Fruit fly (Drosophila melanogaster) whole organism, embryonic: ENCODE results near the gene CG9920.

Experiments
- Atf6 ChIP-seq: fragments of 200-800 bp; sonication (Bioruptor generic); IDR thresholded peaks from 2 replicates; pipeline ENCODE4 v1.3.6; 2022; ENCODE audit warnings: missing biosample characterization, missing genetic modification characterization
- CG10209 ChIP-seq: fragments of 200-800 bp; sonication (Bioruptor generic); optimal IDR thresholded peaks from 3 replicates; lab custom pipeline; 2017; ENCODE audit warnings: missing biosample characterization, mild to moderate bottlenecking, missing genetic modification characterization, missing genetic modification reagents
- CG10543 ChIP-seq: fragments of 200-800 bp; sonication (Bioruptor generic); optimal IDR thresholded peaks from 3 replicates; lab custom pipeline; 2017; ENCODE audit warnings: missing biosample characterization, mild to moderate bottlenecking, missing genetic modification characterization, moderate library complexity
- CG12744 ChIP-seq: fragments of 200-800 bp; sonication (Bioruptor generic); optimal IDR thresholded peaks from 2 replicates; lab custom pipeline; 2016; ENCODE audit warnings: missing biosample characterization, missing genetic modification characterization
- CG1603 ChIP-seq: fragments of 200-800 bp; sonication (Bioruptor generic); optimal IDR thresholded peaks from 2 replicates; lab custom pipeline; 2019; ENCODE audit warnings: missing biosample characterization, mild to moderate bottlenecking, missing genetic modification characterization, moderate library complexity
- CG1832 ChIP-seq: fragments of 200-800 bp; sonication (Bioruptor generic); optimal IDR thresholded peaks from 2 replicates; lab custom pipeline; 2017; ENCODE audit warnings: missing biosample characterization, mild to moderate bottlenecking, missing genetic modification characterization, inconsistent platforms
- CG18764 ChIP-seq: fragments of 200-800 bp; sonication (Bioruptor generic); optimal IDR thresholded peaks from 3 replicates; lab custom pipeline; 2016; ENCODE audit warnings: missing biosample characterization, missing genetic modification characterization
- CG2678 ChIP-seq: fragments of 200-800 bp; sonication (Bioruptor generic); optimal IDR thresholded peaks from 3 replicates; lab custom pipeline; 2019; ENCODE audit warnings: missing biosample characterization, mild to moderate bottlenecking, missing genetic modification characterization, moderate library complexity
- CG31224 ChIP-seq: fragments of 200-800 bp; sonication (Bioruptor generic); IDR thresholded peaks from 2 replicates; pipeline ENCODE4 v1.3.6; 2022; ENCODE audit warnings: missing biosample characterization, missing genetic modification characterization
- CG34224 ChIP-seq: fragments of 200-800 bp; sonication (Bioruptor generic); IDR thresholded peaks from 3 replicates; pipeline ENCODE4 v1.3.6; 2022; ENCODE audit warnings: missing biosample characterization, missing genetic modification characterization; ENCODE audit not compliant: partially characterized antibody
- CG42726 ChIP-seq: fragments of 200-800 bp; sonication (Bioruptor generic); IDR thresholded peaks from 2 replicates; pipeline ENCODE4 v1.3.6; 2022; ENCODE audit warnings: missing biosample characterization, missing genetic modification characterization; ENCODE audit not compliant: partially characterized antibody
- CG4820 ChIP-seq: fragments of 200-800 bp; sonication (Bioruptor generic); optimal IDR thresholded peaks from 3 replicates; lab custom pipeline; 2016; ENCODE audit warnings: missing biosample characterization, missing genetic modification characterization
- CG6689 ChIP-seq: fragments of 200-800 bp; sonication (Bioruptor generic); IDR thresholded peaks from 2 replicates; pipeline ENCODE4 v1.3.6; 2022; ENCODE audit warnings: missing biosample characterization, missing genetic modification characterization
- CG6813 ChIP-seq: fragments of 200-800 bp; sonication (Bioruptor generic); optimal IDR thresholded peaks from 2 replicates; lab custom pipeline; 2017; ENCODE audit warnings: missing biosample characterization, missing genetic modification characterization, mild to moderate bottlenecking, moderate library complexity, missing genetic modification reagents
- CG9817 ChIP-seq: fragments of 200-800 bp; sonication (Bioruptor generic); optimal IDR thresholded peaks from 2 replicates; lab custom pipeline; 2018; ENCODE audit warnings: missing biosample characterization, mild to moderate bottlenecking, missing genetic modification characterization, moderate library complexity
- CTCF ChIP-seq: fragments of 200-800 bp; sonication (Bioruptor generic); optimal IDR thresholded peaks from 2 replicates; lab custom pipeline; 2017; ENCODE audit warnings: missing biosample characterization, mild to moderate bottlenecking, missing genetic modification characterization, moderate library complexity
- Dip2 ChIP-seq: fragments of 200-800 bp; sonication (Bioruptor generic); IDR thresholded peaks from 2 replicates; pipeline ENCODE4 v1.3.6; 2022; ENCODE audit warnings: missing biosample characterization, missing genetic modification characterization
- Fer2 ChIP-seq: fragments of 200-800 bp; sonication (Bioruptor generic); optimal IDR thresholded peaks from 2 replicates; lab custom pipeline; 2018; ENCODE audit warnings: missing biosample characterization, mild to moderate bottlenecking, missing genetic modification characterization, moderate library complexity
- H15 ChIP-seq: fragments of 200-800 bp; sonication (Bioruptor generic); IDR thresholded peaks from 3 replicates; pipeline ENCODE4 v1.3.6; 2022; ENCODE audit warnings: missing biosample characterization, missing genetic modification characterization
- HHEX ChIP-seq: fragments of 200-800 bp; sonication (Bioruptor generic); optimal IDR thresholded peaks from 3 replicates; lab custom pipeline; 2017; ENCODE audit warnings: missing biosample characterization, mild to moderate bottlenecking, missing genetic modification characterization, missing genetic modification reagents
- Hr51 ChIP-seq, 2 experiments: fragments of 200-800 bp; sonication (Bioruptor generic); optimal IDR thresholded peaks; 2 replicates in 1 of 2; 3 replicates in 1 of 2; lab custom pipeline; 2016 to 2018; ENCODE audit warnings: missing biosample characterization in 2 of 2, missing genetic modification characterization in 2 of 2, mild to moderate bottlenecking in 1 of 2, moderate library complexity in 1 of 2
- Mes4 ChIP-seq: fragments of 200-800 bp; sonication (Bioruptor generic); optimal IDR thresholded peaks from 2 replicates; lab custom pipeline; 2016; ENCODE audit warnings: missing biosample characterization, missing genetic modification characterization
- Rx ChIP-seq: fragments of 200-800 bp; sonication (Bioruptor generic); IDR thresholded peaks from 2 replicates; pipeline ENCODE4 v1.3.6; 2022; ENCODE audit warnings: missing biosample characterization, missing genetic modification characterization
- Side ChIP-seq: fragments of 200-800 bp; sonication (Bioruptor generic); optimal IDR thresholded peaks from 2 replicates; lab custom pipeline; 2016; ENCODE audit warnings: missing biosample characterization, missing genetic modification characterization
- abd-A ChIP-seq: fragments of 200-800 bp; sonication (Bioruptor generic); optimal IDR thresholded peaks from 3 replicates; lab custom pipeline; 2019; ENCODE audit warnings: missing biosample characterization, mild to moderate bottlenecking, missing genetic modification characterization, moderate library complexity
- bcd ChIP-seq: fragments of 200-800 bp; sonication (Bioruptor generic); optimal IDR thresholded peaks from 2 replicates; lab custom pipeline; 2017; ENCODE audit warnings: missing biosample characterization, mild to moderate bottlenecking, missing genetic modification characterization
- btn ChIP-seq: fragments of 200-800 bp; sonication (Bioruptor generic); optimal IDR thresholded peaks from 2 replicates; lab custom pipeline; 2016; ENCODE audit warnings: missing biosample characterization, missing genetic modification characterization
- cg ChIP-seq: fragments of 200-800 bp; sonication (Bioruptor generic); optimal IDR thresholded peaks from 3 replicates; lab custom pipeline; 2019; ENCODE audit warnings: missing biosample characterization, mild to moderate bottlenecking, missing genetic modification characterization, moderate library complexity
- chif ChIP-seq, 2 experiments: fragments of 200-800 bp; sonication (Bioruptor generic); optimal IDR thresholded peaks; 3 replicates each; lab custom pipeline; 2016; ENCODE audit warnings: missing biosample characterization in 2 of 2, missing genetic modification characterization in 2 of 2
- crol ChIP-seq: fragments of 200-800 bp; sonication (Bioruptor generic); IDR thresholded peaks from 2 replicates; pipeline ENCODE4 v1.3.6; 2022; ENCODE audit warnings: missing biosample characterization, missing genetic modification characterization
- disco-r ChIP-seq: fragments of 200-800 bp; sonication (Bioruptor generic); optimal IDR thresholded peaks from 2 replicates; lab custom pipeline; 2016; ENCODE audit warnings: missing biosample characterization, missing genetic modification characterization
- gfzf ChIP-seq: fragments of 200-800 bp; sonication (Bioruptor generic); optimal IDR thresholded peaks from 2 replicates; lab custom pipeline; 2016; ENCODE audit warnings: missing biosample characterization, mild to moderate bottlenecking, missing genetic modification characterization, moderate library complexity
- ind ChIP-seq: fragments of 200-800 bp; sonication (Bioruptor generic); optimal IDR thresholded peaks from 3 replicates; lab custom pipeline; 2016; ENCODE audit warnings: missing biosample characterization, missing genetic modification characterization
- inv ChIP-seq: fragments of 200-800 bp; sonication (Bioruptor generic); IDR thresholded peaks from 2 replicates; pipeline ENCODE4 v1.3.6; 2022; ENCODE audit warnings: missing biosample characterization, missing genetic modification characterization; ENCODE audit not compliant: partially characterized antibody
- jumu ChIP-seq: fragments of 200-800 bp; sonication (Bioruptor generic); optimal IDR thresholded peaks from 3 replicates; lab custom pipeline; 2016; ENCODE audit warnings: missing biosample characterization, missing genetic modification characterization
- knrl ChIP-seq: fragments of 200-800 bp; sonication (Bioruptor generic); IDR thresholded peaks from 3 replicates; pipeline ENCODE4 v1.3.6; 2022; ENCODE audit warnings: missing biosample characterization, missing genetic modification characterization; ENCODE audit not compliant: partially characterized antibody
- lab ChIP-seq: fragments of 200-800 bp; sonication (Bioruptor generic); optimal IDR thresholded peaks from 3 replicates; lab custom pipeline; 2017; ENCODE audit warnings: missing biosample characterization, missing genetic modification characterization, mild to moderate bottlenecking, moderate library complexity, missing genetic modification reagents
- lola ChIP-seq, 3 experiments: fragments of >200 bp in 2 of 3; fragments of 200-800 bp in 1 of 3; sonication (Bioruptor generic) in 1 of 3; optimal IDR thresholded peaks; 2 replicates each; lab custom pipeline; 2017 to 2019; ENCODE audit warnings: missing biosample characterization in 3 of 3, missing genetic modification characterization in 3 of 3, mild to moderate bottlenecking in 1 of 3, moderate library complexity in 1 of 3
- psq ChIP-seq: fragments of 200-800 bp; sonication (Bioruptor generic); optimal IDR thresholded peaks from 2 replicates; lab custom pipeline; 2017; ENCODE audit warnings: missing biosample characterization, missing genetic modification characterization
- slp2 ChIP-seq: fragments of 200-800 bp; sonication (Bioruptor generic); optimal IDR thresholded peaks from 2 replicates; lab custom pipeline; 2016; ENCODE audit warnings: missing biosample characterization, missing genetic modification characterization
- sna ChIP-seq: fragments of 200-800 bp; sonication (Bioruptor generic); IDR thresholded peaks from 2 replicates; pipeline ENCODE4 v1.3.6; 2022; ENCODE audit warnings: missing biosample characterization, missing genetic modification characterization; ENCODE audit not compliant: partially characterized antibody
- tgo ChIP-seq: fragments of 200-800 bp; sonication (Bioruptor generic); IDR thresholded peaks from 3 replicates; pipeline ENCODE4 v1.3.6; 2022; ENCODE audit warnings: missing biosample characterization, missing genetic modification characterization
- trem ChIP-seq: fragments of 200-800 bp; optimal IDR thresholded peaks from 3 replicates; lab custom pipeline; 2019; ENCODE audit warnings: missing biosample characterization, mild to moderate bottlenecking, missing genetic modification characterization, moderate library complexity
- trh ChIP-seq: fragments of 200-800 bp; sonication (Bioruptor generic); optimal IDR thresholded peaks from 2 replicates; lab custom pipeline; 2016; ENCODE audit warnings: missing biosample characterization, missing genetic modification characterization
- twi ChIP-seq: fragments of 200-800 bp; optimal IDR thresholded peaks from 2 replicates; lab custom pipeline; 2019; ENCODE audit warnings: missing biosample characterization, mild to moderate bottlenecking, missing genetic modification characterization, moderate library complexity
- yki ChIP-seq: fragments of >200 bp; optimal IDR thresholded peaks from 3 replicates; lab custom pipeline; 2018
- zen ChIP-seq: fragments of 200-800 bp; sonication (Bioruptor generic); optimal IDR thresholded peaks from 3 replicates; lab custom pipeline; 2018; ENCODE audit warnings: missing biosample characterization, mild to moderate bottlenecking, missing genetic modification characterization, moderate library complexity

The CG9920 gene

DNA sequence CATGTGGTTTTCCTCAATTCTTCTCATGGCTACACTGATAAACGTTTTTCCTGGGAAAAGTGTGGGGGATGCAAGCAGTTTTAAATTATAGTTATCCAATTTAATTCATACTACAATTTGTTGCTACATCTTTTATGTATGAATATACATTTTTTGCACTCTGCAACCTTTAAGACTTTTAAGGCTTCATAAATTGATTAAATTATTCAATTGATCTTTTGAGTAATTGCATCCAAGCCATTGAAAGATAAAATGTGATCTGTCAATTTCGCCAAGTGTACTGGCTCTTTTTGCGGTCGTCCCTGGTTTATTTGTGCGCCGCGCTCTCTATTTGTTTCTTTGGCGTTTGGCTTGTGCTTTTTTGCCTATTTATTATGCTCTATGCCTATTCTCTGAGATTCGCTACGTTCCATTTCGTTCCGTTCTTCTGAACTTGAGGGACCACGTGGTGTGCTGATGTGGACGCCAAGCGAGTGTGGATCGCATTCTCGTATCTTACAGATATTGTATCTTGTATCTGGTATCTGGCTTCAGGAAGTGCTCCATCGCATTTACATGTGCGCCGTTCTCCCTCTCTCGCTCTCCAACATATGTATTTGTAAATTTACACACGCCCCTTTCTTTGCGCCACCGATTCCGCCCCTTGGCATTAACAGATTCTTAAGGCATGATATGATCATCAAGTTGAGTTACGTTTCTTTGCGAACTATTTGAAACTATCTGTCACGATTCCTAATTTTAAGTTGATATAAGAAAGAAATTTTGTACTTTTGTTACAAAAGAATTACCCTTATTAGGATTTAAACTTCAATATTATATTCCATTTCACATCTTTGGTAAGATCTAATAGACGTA is 45.5 kb downstream of the CG9920 start (continued):
- TF ChIP-seq disco-r (GFP tag; lab: Kevin White, UChicago) (peak; percentile 83), inv (GFP tag; lab: Robert Waterston, UW) (no peak), CG2678 (tag; lab: Kevin White, UChicago) (peak; percentile 94), CG1603 (tag; lab: Kevin White, UChicago) (peak; percentile 56), knrl (GFP tag; lab: Robert Waterston, UW) (no peak), yki (lab: Kevin White, UChicago) (no peak), CG6813 (peak; percentile 82), CG1832 (GFP tag; lab: Kevin White, UChicago) (no peak), btn (GFP tag; lab: Kevin White, UChicago) (no peak), CTCF (peak; percentile 4), ind (GFP tag; lab: Kevin White, UChicago) (peak; percentile 86), Atf6 (peak; percentile 93), zen (tag; lab: Kevin White, UChicago) (peak; percentile 23), gfzf (GFP tag; lab: Kevin White, UChicago) (no peak), CG9817 (tag; lab: Kevin White, UChicago) (peak; percentile 91), CG4820 (peak; percentile 61), Rx (no peak), Side (GFP tag; lab: Kevin White, UChicago) (peak; percentile 78), lab (peak; percentile 93), Hr51 (GFP tag; optimal IDR thresholded peaks at IDR 0.05; lab: Kevin White, UChicago) (peak; percentile 82 to 88), CG31224 (GFP tag; lab: Robert Waterston, UW) (peak; percentile 92), Dip2 (GFP tag; lab: Robert Waterston, UW) (0 out of 2 replicates have a peak, but pooled peaks have one; percentile 34), jumu (GFP tag; lab: Kevin White, UChicago) (peak; percentile 55), abd-A (tag; lab: Kevin White, UChicago) (no peak), chif (GFP tag; optimal IDR thresholded peaks at IDR 0.05; lab: Kevin White, UChicago) (peak; percentile 77 to 78), tgo (GFP tag; lab: Robert Waterston, UW) (peak; percentile 89), Mes4 (GFP tag; lab: Kevin White, UChicago) (no peak), cg (GFP tag; lab: Kevin White, UChicago) (no peak), CG18764 (GFP tag; lab: Kevin White, UChicago) (peak; percentile 50), slp2 (peak; percentile 66), bcd (peak; percentile 89), Fer2 (tag; lab: Kevin White, UChicago) (peak; percentile 83), HHEX (GFP tag; lab: Kevin White, UChicago) (peak; percentile 85), trh (GFP tag; lab: Kevin White, UChicago) (peak; percentile 40), trem (tag; lab: Kevin White, UChicago) (peak; percentile 16), psq (GFP tag; lab: Kevin White, UChicago) (peak; percentile 70), H15 (GFP tag; lab: Robert Waterston, UW) (peak; percentile 80), CG12744 (peak; percentile 73), twi (tag; lab: Kevin White, UChicago) (peak; percentile 13), CG10543 (peak; percentile 75), CG42726 (no peak), crol (GFP tag; lab: Robert Waterston, UW) (no peak), CG6689 (GFP tag; lab: Robert Waterston, UW) (peak; percentile 85; the same call in 1 of the 2 replicates), lola (GFP tag; optimal IDR thresholded peaks at IDR 0.05; lab: Kevin White, UChicago) (no peak), sna (no peak), CG10209 (GFP tag; lab: Kevin White, UChicago) (peak; percentile 88), CG34224 (GFP tag; lab: Robert Waterston, UW) (peak; percentile 23; the same call in 1 of the 3 replicates)
